Worm (Caenorhabditis elegans): Measurements from ENCODE around the gene fbxb-13.

- no peak for TF ChIP-seq ceh-45 (GFP tag; IDR thresholded peaks at IDR 0.05)
- no peak for TF ChIP-seq pqm-1 (tag; optimal IDR thresholded peaks at IDR 0.05)
- no peak for TF ChIP-seq sox-4 (tag; optimal IDR thresholded peaks at IDR 0.05)
Observed at ce11 chrII:1756582-1756981, 31.5 kb upstream of the fbxb-13 start, which contains the start of gene fbxb-53.

All from whole organism, late embryonic.